Worm (Caenorhabditis elegans) whole organism, L2 larva: ENCODE data around the gene C18D11.9.

Experiments used
- C34F6.9 ChIP-seq: fragments of 150-350 bp; optimal IDR thresholded peaks from 2 replicates; lab custom pipeline; 2014; ENCODE audit warnings: missing biosample characterization, missing genetic modification characterization
- F13H6.1 ChIP-seq: sonication (generic microtip); optimal IDR thresholded peaks from 2 replicates; lab custom pipeline; 2016; ENCODE audit warnings: missing genetic modification characterization, missing compliant biosample characterization
- Y55F3AM.14 ChIP-seq: fragments of 200-800 bp; sonication (Bioruptor generic); optimal IDR thresholded peaks from 2 replicates; lab custom pipeline; 2018; ENCODE audit warnings: mild to moderate bottlenecking, missing genetic modification characterization, missing compliant biosample characterization
- ZK546.5 ChIP-seq: sonication (generic microtip); optimal IDR thresholded peaks from 2 replicates; lab custom pipeline; 2017; ENCODE audit warnings: missing biosample characterization, missing genetic modification characterization
- alr-1 ChIP-seq: fragments of 150-350 bp; optimal IDR thresholded peaks from 2 replicates; lab custom pipeline; 2014; ENCODE audit warnings: missing biosample characterization, missing genetic modification characterization
- ama-1 ChIP-seq: fragments of 150-350 bp; optimal IDR thresholded peaks from 2 replicates; lab custom pipeline; 2018; ENCODE audit warnings: inconsistent platforms
- ceh-16 ChIP-seq: fragments of 150-350 bp; optimal IDR thresholded peaks from 2 replicates; lab custom pipeline; 2014; ENCODE audit warnings: missing biosample characterization, missing genetic modification characterization
- ceh-82 ChIP-seq: fragments of 150-350 bp; optimal IDR thresholded peaks from 2 replicates; lab custom pipeline; 2014; ENCODE audit warnings: missing biosample characterization, missing genetic modification characterization
- egl-27 ChIP-seq: sonication (generic microtip); optimal IDR thresholded peaks from 3 replicates; lab custom pipeline; 2017; ENCODE audit warnings: missing biosample characterization, missing genetic modification reagents, missing genetic modification characterization
- elt-1 ChIP-seq: fragments of 150-350 bp; optimal IDR thresholded peaks from 2 replicates; lab custom pipeline; 2014; ENCODE audit warnings: missing biosample characterization, missing genetic modification characterization
- elt-3 ChIP-seq: sonication (generic microtip); optimal IDR thresholded peaks from 2 replicates; lab custom pipeline; 2017; ENCODE audit warnings: missing biosample characterization, missing genetic modification characterization
- fos-1 ChIP-seq: fragments of 150-350 bp; optimal IDR thresholded peaks from 2 replicates; lab custom pipeline; 2014; ENCODE audit warnings: missing biosample characterization, missing genetic modification characterization
- gmeb-1 ChIP-seq: fragments of 150-350 bp; optimal IDR thresholded peaks from 2 replicates; lab custom pipeline; 2014; ENCODE audit warnings: missing biosample characterization, missing genetic modification characterization
- lin-11 ChIP-seq: fragments of 150-350 bp; sonication (generic microtip); optimal IDR thresholded peaks from 2 replicates; lab custom pipeline; 2014; ENCODE audit warnings: missing biosample characterization, missing genetic modification characterization, inconsistent platforms, mixed read lengths
- lin-13 ChIP-seq: fragments of 150-350 bp; optimal IDR thresholded peaks from 2 replicates; lab custom pipeline; 2014; ENCODE audit warnings: missing biosample characterization, missing genetic modification reagents, missing genetic modification characterization
- lin-39 ChIP-seq: fragments of 150-350 bp; optimal IDR thresholded peaks from 2 replicates; lab custom pipeline; 2014; ENCODE audit warnings: missing biosample characterization, missing genetic modification reagents, missing genetic modification characterization
- lsy-2 ChIP-seq, 2 experiments: fragments of 150-350 bp in 1 of 2; sonication (generic microtip) in 1 of 2; optimal IDR thresholded peaks; 2 replicates each; lab custom pipeline; 2014 to 2017; ENCODE audit warnings: missing biosample characterization in 2 of 2, missing genetic modification characterization in 2 of 2
- mab-5 ChIP-seq: fragments of 150-350 bp; optimal IDR thresholded peaks from 2 replicates; lab custom pipeline; 2014; ENCODE audit warnings: missing biosample characterization, missing genetic modification characterization
- mdl-1 ChIP-seq, 2 experiments: fragments of 150-350 bp in 1 of 2; sonication (generic microtip) in 1 of 2; optimal IDR thresholded peaks; 2 replicates each; lab custom pipeline; 2017; ENCODE audit warnings: missing biosample characterization in 2 of 2, missing genetic modification characterization in 2 of 2
- nhr-10 ChIP-seq: sonication (generic microtip); optimal IDR thresholded peaks from 2 replicates; lab custom pipeline; 2017; ENCODE audit warnings: missing biosample characterization, missing genetic modification characterization
- nhr-11 ChIP-seq: fragments of 150-350 bp; optimal IDR thresholded peaks from 2 replicates; lab custom pipeline; 2014; ENCODE audit warnings: missing biosample characterization, missing genetic modification characterization
- nhr-12 ChIP-seq: fragments of 150-350 bp; optimal IDR thresholded peaks from 2 replicates; lab custom pipeline; 2014; ENCODE audit warnings: missing biosample characterization, missing genetic modification characterization
- nhr-21 ChIP-seq: fragments of 150-350 bp; optimal IDR thresholded peaks from 2 replicates; lab custom pipeline; 2014; ENCODE audit warnings: missing biosample characterization, missing genetic modification characterization
- nhr-23 ChIP-seq: fragments of 150-350 bp; optimal IDR thresholded peaks from 2 replicates; lab custom pipeline; 2014; ENCODE audit warnings: missing biosample characterization, missing genetic modification reagents, missing genetic modification characterization
- nhr-237 ChIP-seq: fragments of 150-350 bp; optimal IDR thresholded peaks from 2 replicates; lab custom pipeline; 2014; ENCODE audit warnings: missing biosample characterization, missing genetic modification characterization
- nhr-77 ChIP-seq: fragments of 150-350 bp; optimal IDR thresholded peaks from 2 replicates; lab custom pipeline; 2014; ENCODE audit warnings: missing biosample characterization, missing genetic modification characterization
- peb-1 ChIP-seq: fragments of 150-350 bp; optimal IDR thresholded peaks from 2 replicates; lab custom pipeline; 2014; ENCODE audit warnings: missing biosample characterization, missing genetic modification characterization
- skn-1 ChIP-seq: sonication (generic microtip); optimal IDR thresholded peaks from 2 replicates; lab custom pipeline; 2017; ENCODE audit warnings: missing biosample characterization, missing genetic modification characterization
- sma-3 ChIP-seq: sonication (generic microtip); optimal IDR thresholded peaks from 2 replicates; lab custom pipeline; 2016; ENCODE audit warnings: missing genetic modification reagents, missing genetic modification characterization, missing compliant biosample characterization
- sma-9 ChIP-seq, 2 experiments: fragments of 150-350 bp in 1 of 2; sonication (generic microtip) in 1 of 2; optimal IDR thresholded peaks; 2 replicates each; lab custom pipeline; 2014 to 2016; ENCODE audit warnings: missing genetic modification characterization in 2 of 2, mild to moderate bottlenecking in 1 of 2, missing biosample characterization in 1 of 2, missing compliant biosample characterization in 1 of 2, missing genetic modification reagents in 1 of 2, moderate library complexity in 1 of 2
- snpc-4 ChIP-seq: fragments of 150-350 bp; optimal IDR thresholded peaks from 2 replicates; lab custom pipeline; 2014; ENCODE audit warnings: missing biosample characterization, missing genetic modification characterization
- unc-55 ChIP-seq: fragments of 150-350 bp; sonication (generic microtip); optimal IDR thresholded peaks from 3 replicates; lab custom pipeline; 2014; ENCODE audit warnings: missing biosample characterization, missing genetic modification reagents, missing genetic modification characterization
- zag-1 ChIP-seq: fragments of 150-350 bp; optimal IDR thresholded peaks from 2 replicates; lab custom pipeline; 2014; ENCODE audit warnings: missing biosample characterization, missing genetic modification characterization
- ztf-1 ChIP-seq: fragments of 200-800 bp; sonication (Bioruptor generic); conservative IDR thresholded peaks from 2 replicates; pipeline ENCODE4 v1.3.6; 2022; ENCODE audit warnings: missing genetic modification characterization, missing compliant biosample characterization

C18D11.9 gene

ce11 chrIII:11836734-11837133 lies 27.8 kb downstream of the C18D11.9 start:
- TF ChIP-seq ZK546.5 (tag; lab: Kevin White, UChicago) = no peak
- TF ChIP-seq fos-1 = no peak
- no peak for TF ChIP-seq C34F6.9
- no peak for TF ChIP-seq nhr-12
- peak; percentile 61 for TF ChIP-seq skn-1 (tag; lab: Kevin White, UChicago)
- no peak for TF ChIP-seq lsy-2 (tag; optimal IDR thresholded peaks at IDR 0.05; lab: Kevin White, UChicago)
- TF ChIP-seq unc-55 (GFP tag; lab: Kevin White, UChicago) = peak; percentile 27
- TF ChIP-seq elt-3 = no peak
- TF ChIP-seq Y55F3AM.14 = no peak
- no peak for TF ChIP-seq ceh-82 (tag; lab: Kevin White, UChicago)
- no peak for TF ChIP-seq nhr-23 (tag; lab: Kevin White, UChicago)
- TF ChIP-seq mab-5 (tag; lab: Kevin White, UChicago) = no peak
- TF ChIP-seq ceh-16 (tag; lab: Kevin White, UChicago) = no peak
- TF ChIP-seq, all 48 proteins: peak for 2

ce11 chrIII:11841728-11842127 lies 32.8 kb downstream of the C18D11.9 start:
- TF ChIP-seq C34F6.9 = no peak

- no peak for TF ChIP-seq mdl-1 (tag; optimal IDR thresholded peaks at IDR 0.05; lab: Kevin White, UChicago)
- no peak for TF ChIP-seq nhr-11 (tag; lab: Kevin White, UChicago)
- no peak for TF ChIP-seq elt-1 (tag; lab: Kevin White, UChicago)
- TF ChIP-seq lsy-2 (tag; optimal IDR thresholded peaks at IDR 0.05; lab: Kevin White, UChicago) = no peak
- no peak for TF ChIP-seq nhr-23 (tag; lab: Kevin White, UChicago)
- no peak for TF ChIP-seq ztf-1 (GFP tag; lab: Robert Waterston, UW)
- no peak for TF ChIP-seq gmeb-1 (tag; lab: Kevin White, UChicago)
- no peak for TF ChIP-seq sma-3 (GFP tag; lab: Kevin White, UChicago)
- no peak for TF ChIP-seq lin-11 (tag; lab: Kevin White, UChicago)
- no peak for TF ChIP-seq F13H6.1 (tag; lab: Kevin White, UChicago)
- no peak for TF ChIP-seq lin-39 (tag; lab: Kevin White, UChicago)
- no peak for TF ChIP-seq egl-27 (tag; lab: Kevin White, UChicago)
- no peak for TF ChIP-seq elt-3
- TF ChIP-seq Y55F3AM.14 = no peak
These were observed 34.1 kb downstream of the C18D11.9 start for ce11 chrIII:11843007-11843406.

- TF ChIP-seq ceh-16 (tag; lab: Kevin White, UChicago) (no peak), skn-1 (tag; lab: Kevin White, UChicago) (no peak), peb-1 (tag; lab: Kevin White, UChicago) (no peak), snpc-4 (tag; lab: Kevin White, UChicago) (no peak), alr-1 (no peak), sma-9 (GFP tag; optimal IDR thresholded peaks at IDR 0.05; lab: Kevin White, UChicago) (no peak), sma-9 (tag; optimal IDR thresholded peaks at IDR 0.05; lab: Kevin White, UChicago) (no peak), nhr-77 (tag; lab: Kevin White, UChicago) (no peak), zag-1 (tag; lab: Kevin White, UChicago) (no peak), nhr-237 (tag; lab: Kevin White, UChicago) (no peak), unc-55 (GFP tag; lab: Kevin White, UChicago) (no peak), lin-13 (no peak), nhr-21 (no peak), ama-1 (no peak)
These were observed 37.4 kb downstream of the C18D11.9 start, which contains the start of gene ntl-3 for ce11 chrIII:11846365-11846764. TSS of gene ntl-3 (minus strand) at chrIII:11846465.

- TF ChIP-seq alr-1 = no peak
- TF ChIP-seq nhr-23 (tag; lab: Kevin White, UChicago) = no peak
- no peak for TF ChIP-seq nhr-10
- no peak for TF ChIP-seq lin-11 (tag; lab: Kevin White, UChicago)
These were observed 38.1 kb downstream of the C18D11.9 start for ce11 chrIII:11847014-11847413.
